Fruit fly (Drosophila melanogaster): ENCODE measurements around the gene Dref.

The Dref gene

dm6 chr2L:9986402-9987350, 19.6 kb upstream of the Dref start (continued):
- TF ChIP-seq dati (GFP tag; IDR thresholded peaks at IDR 0.05) (0 out of 2 replicates have a peak, but pooled peaks have one; percentile 30), HmgD (GFP tag; optimal IDR thresholded peaks at IDR 0.05) (no peak), Lhr (GFP tag; optimal IDR thresholded peaks at IDR 0.05) (no peak), zen2 (GFP tag; IDR thresholded peaks at IDR 0.05; ENCODE audit: partially characterized antibody) (no peak), klu (GFP tag; IDR thresholded peaks at IDR 0.05) (no peak), Bgb (GFP tag; IDR thresholded peaks at IDR 0.05; ENCODE audit: partially characterized antibody) (no peak), CG7786 (GFP tag; optimal IDR thresholded peaks at IDR 0.05) (peak; percentile 6), jing (GFP tag; optimal IDR thresholded peaks at IDR 0.05) (peak; percentile 65), tgo (GFP tag; IDR thresholded peaks at IDR 0.05) (peak; percentile 50), p53 (GFP tag; optimal IDR thresholded peaks at IDR 0.05) (no peak), GATAe (GFP tag; conservative IDR thresholded peaks at IDR 0.05) (no peak), pzg (GFP tag; optimal IDR thresholded peaks at IDR 0.05) (no peak), CG6854 (GFP tag; optimal IDR thresholded peaks at IDR 0.05) (no peak), CG18599 (GFP tag; optimal IDR thresholded peaks at IDR 0.05) (peak; percentile 29), CG3065 (GFP tag; optimal IDR thresholded peaks at IDR 0.05) (no peak), CG2120 (GFP tag; optimal IDR thresholded peaks at IDR 0.05) (no peak), CG17568 (GFP tag; optimal IDR thresholded peaks at IDR 0.05) (no peak), CG4328 (GFP tag; optimal IDR thresholded peaks at IDR 0.05) (no peak), CG12942 (GFP tag; optimal IDR thresholded peaks at IDR 0.05) (peak; percentile 1), peb (GFP tag; IDR thresholded peaks at IDR 0.05) (peak; percentile 60), CG3163 (GFP tag; optimal IDR thresholded peaks at IDR 0.05) (no peak), CG15011 (GFP tag; optimal IDR thresholded peaks at IDR 0.05) (no peak), Vsx1 (GFP tag; optimal IDR thresholded peaks at IDR 0.05) (no peak), zf30C (GFP tag; optimal IDR thresholded peaks at IDR 0.05) (no peak), CG15601 (tag; optimal IDR thresholded peaks at IDR 0.05) (peak; percentile 18), CG3847 (GFP tag; IDR thresholded peaks at IDR 0.05) (peak; percentile 32; the same call in 1 of the 2 replicates), CkIIα-i1 (GFP tag; IDR thresholded peaks at IDR 0.05) (no peak), CG7556 (GFP tag; optimal IDR thresholded peaks at IDR 0.05) (peak; percentile 34), CG1529 (GFP tag; optimal IDR thresholded peaks at IDR 0.05) (peak; percentile 15), da (GFP tag; optimal IDR thresholded peaks at IDR 0.05) (no peak), Oaz (GFP tag; IDR thresholded peaks at IDR 0.05) (no peak), emc (GFP tag; optimal IDR thresholded peaks at IDR 0.05) (no peak), NFAT (GFP tag; IDR thresholded peaks at IDR 0.05) (no peak), lbe (GFP tag; optimal IDR thresholded peaks at IDR 0.05) (peak; percentile 78), Xbp1 (GFP tag; optimal IDR thresholded peaks at IDR 0.05) (peak; percentile 54), Poxn (GFP tag; IDR thresholded peaks at IDR 0.05) (no peak), CG11398 (GFP tag; optimal IDR thresholded peaks at IDR 0.05) (no peak), CG31441 (GFP tag; IDR thresholded peaks at IDR 0.05) (peak; percentile 68), E2f1 (GFP tag; IDR thresholded peaks at IDR 0.05) (peak; percentile 46; the same call in 1 of the 2 replicates), kni (GFP tag; optimal IDR thresholded peaks at IDR 0.05) (no peak), CG4854 (GFP tag; optimal IDR thresholded peaks at IDR 0.05) (no peak), fd96Cb (tag; optimal IDR thresholded peaks at IDR 0.05) (peak; percentile 72), chinmo (GFP tag; IDR thresholded peaks at IDR 0.05; ENCODE audit: partially characterized antibody) (no peak), CG15269 (tag; optimal IDR thresholded peaks at IDR 0.05) (no peak), wek (GFP tag; optimal IDR thresholded peaks at IDR 0.05) (no peak), Hr78 (GFP tag; optimal IDR thresholded peaks at IDR 0.05) (peak in 1 of 2 experiments; percentile 30), CG42726 (GFP tag; IDR thresholded peaks at IDR 0.05; ENCODE audit: partially characterized antibody) (no peak), luna (GFP tag; optimal IDR thresholded peaks at IDR 0.05) (no peak)

Data from whole organism, embryonic.